Fruit fly (Drosophila melanogaster) whole organism, embryonic: Measurements from ENCODE around the gene CG32801.

Experiments used
- Atf6 ChIP-seq: fragments of 200-800 bp; sonication (Bioruptor generic); IDR thresholded peaks from 2 replicates; pipeline ENCODE4 v1.3.6; 2022; ENCODE audit warnings: missing biosample characterization, missing genetic modification characterization
- CG10267 ChIP-seq: fragments of 200-800 bp; sonication (Bioruptor generic); optimal IDR thresholded peaks from 2 replicates; lab custom pipeline; 2018; ENCODE audit warnings: missing biosample characterization, mild to moderate bottlenecking, missing genetic modification characterization, moderate library complexity
- CG11723 ChIP-seq: fragments of 200-800 bp; sonication (Bioruptor generic); optimal IDR thresholded peaks from 2 replicates; lab custom pipeline; 2017; ENCODE audit warnings: missing biosample characterization, mild to moderate bottlenecking, missing genetic modification characterization
- CG15073 ChIP-seq: fragments of 200-800 bp; sonication (Bioruptor generic); optimal IDR thresholded peaks from 2 replicates; lab custom pipeline; 2016; ENCODE audit warnings: missing biosample characterization, missing genetic modification characterization
- CG15601 ChIP-seq: fragments of 200-800 bp; sonication (Bioruptor generic); optimal IDR thresholded peaks from 3 replicates; lab custom pipeline; 2019; ENCODE audit warnings: missing biosample characterization, mild to moderate bottlenecking, missing genetic modification characterization, moderate library complexity
- CG17186 ChIP-seq: fragments of 200-800 bp; sonication (Bioruptor generic); optimal IDR thresholded peaks from 3 replicates; lab custom pipeline; 2017; ENCODE audit warnings: missing biosample characterization, missing genetic modification reagents, missing genetic modification characterization
- CG18599 ChIP-seq: fragments of 200-800 bp; sonication (Bioruptor generic); optimal IDR thresholded peaks from 3 replicates; lab custom pipeline; 2017; ENCODE audit warnings: missing biosample characterization, missing genetic modification characterization, mild to moderate bottlenecking, moderate library complexity, missing genetic modification reagents
- CG2116 ChIP-seq: fragments of 200-800 bp; sonication (Bioruptor generic); optimal IDR thresholded peaks from 3 replicates; lab custom pipeline; 2018; ENCODE audit warnings: missing biosample characterization, mild to moderate bottlenecking, missing genetic modification characterization
- CG30431 ChIP-seq: fragments of 200-800 bp; sonication (Bioruptor generic); optimal IDR thresholded peaks from 2 replicates; lab custom pipeline; 2017; ENCODE audit warnings: missing biosample characterization, missing genetic modification characterization
- CG32767 ChIP-seq: fragments of 200-800 bp; sonication (Bioruptor generic); IDR thresholded peaks from 2 replicates; pipeline ENCODE4 v1.3.6; 2022; ENCODE audit warnings: missing biosample characterization, missing genetic modification characterization
- CG34376 ChIP-seq: fragments of 200-800 bp; sonication (Bioruptor generic); optimal IDR thresholded peaks from 2 replicates; lab custom pipeline; 2018; ENCODE audit warnings: missing biosample characterization, mild to moderate bottlenecking, missing genetic modification characterization
- CG5953 ChIP-seq: fragments of 200-800 bp; sonication (Bioruptor generic); IDR thresholded peaks from 2 replicates; pipeline ENCODE4 v1.3.6; 2022; ENCODE audit warnings: missing biosample characterization, missing genetic modification characterization
- CG7963 ChIP-seq: fragments of 200-800 bp; sonication (Bioruptor generic); IDR thresholded peaks from 3 replicates; pipeline ENCODE4 v1.3.6; 2022; ENCODE audit warnings: missing biosample characterization, missing genetic modification characterization; ENCODE audit not compliant: partially characterized antibody
- CG8089 ChIP-seq: fragments of 200-800 bp; sonication (Bioruptor generic); optimal IDR thresholded peaks from 3 replicates; lab custom pipeline; 2016; ENCODE audit warnings: missing biosample characterization, missing genetic modification characterization
- Camta ChIP-seq: fragments of 200-800 bp; sonication (Bioruptor generic); optimal IDR thresholded peaks from 2 replicates; lab custom pipeline; 2016; ENCODE audit warnings: missing biosample characterization, missing genetic modification characterization
- CkIIα-i1 ChIP-seq: fragments of 200-800 bp; sonication (Bioruptor generic); IDR thresholded peaks from 2 replicates; pipeline ENCODE4 v1.3.6; 2022; ENCODE audit warnings: missing biosample characterization, missing genetic modification characterization
- D19A ChIP-seq: fragments of 200-800 bp; optimal IDR thresholded peaks from 3 replicates; lab custom pipeline; 2019; ENCODE audit warnings: missing biosample characterization, mild to moderate bottlenecking, missing genetic modification characterization, moderate library complexity
- Dek ChIP-seq: fragments of 200-800 bp; sonication (Bioruptor generic); optimal IDR thresholded peaks from 3 replicates; lab custom pipeline; 2019; ENCODE audit warnings: missing biosample characterization, mild to moderate bottlenecking, missing genetic modification characterization, moderate library complexity
- Dip2 ChIP-seq: fragments of 200-800 bp; sonication (Bioruptor generic); IDR thresholded peaks from 2 replicates; pipeline ENCODE4 v1.3.6; 2022; ENCODE audit warnings: missing biosample characterization, missing genetic modification characterization
- Doc3 ChIP-seq: fragments of 200-800 bp; sonication (Bioruptor generic); IDR thresholded peaks from 3 replicates; pipeline ENCODE4 v1.3.6; 2022; ENCODE audit warnings: missing biosample characterization, missing genetic modification characterization; ENCODE audit not compliant: partially characterized antibody
- Fer2 ChIP-seq: fragments of 200-800 bp; sonication (Bioruptor generic); optimal IDR thresholded peaks from 2 replicates; lab custom pipeline; 2018; ENCODE audit warnings: missing biosample characterization, mild to moderate bottlenecking, missing genetic modification characterization, moderate library complexity
- GATAe ChIP-seq: fragments of 200-800 bp; sonication (Bioruptor generic); conservative IDR thresholded peaks from 2 replicates; pipeline ENCODE4 v1.3.6; 2022; ENCODE audit warnings: missing biosample characterization, missing genetic modification characterization
- Gsc ChIP-seq: fragments of 200-800 bp; sonication (Bioruptor generic); IDR thresholded peaks from 2 replicates; pipeline ENCODE4 v1.3.6; 2022; ENCODE audit warnings: missing biosample characterization, missing genetic modification characterization
- HLH4C ChIP-seq: fragments of 200-800 bp; sonication (Bioruptor generic); IDR thresholded peaks from 3 replicates; pipeline ENCODE4 v1.3.6; 2022; ENCODE audit warnings: missing biosample characterization, missing genetic modification characterization; ENCODE audit not compliant: partially characterized antibody
- NC2β ChIP-seq: fragments of 200-800 bp; sonication (Bioruptor generic); optimal IDR thresholded peaks from 2 replicates; lab custom pipeline; 2016; ENCODE audit warnings: missing biosample characterization, missing genetic modification characterization
- Oaz ChIP-seq: fragments of 200-800 bp; sonication (Bioruptor generic); IDR thresholded peaks from 2 replicates; pipeline ENCODE4 v1.3.6; 2022; ENCODE audit warnings: missing biosample characterization, missing genetic modification characterization
- Rfx ChIP-seq: fragments of 200-800 bp; sonication (Bioruptor generic); IDR thresholded peaks from 2 replicates; pipeline ENCODE4 v1.3.6; 2022; ENCODE audit warnings: missing biosample characterization, missing genetic modification characterization
- Sry-δ ChIP-seq: fragments of 200-800 bp; sonication (Bioruptor generic); optimal IDR thresholded peaks from 2 replicates; lab custom pipeline; 2016; ENCODE audit warnings: missing biosample characterization, missing genetic modification characterization
- Usf ChIP-seq: fragments of 200-800 bp; sonication (Bioruptor generic); optimal IDR thresholded peaks from 2 replicates; lab custom pipeline; 2017; ENCODE audit warnings: missing genotype, missing biosample characterization, missing genetic modification characterization
- cad ChIP-seq: fragments of >200 bp; optimal IDR thresholded peaks from 2 replicates; lab custom pipeline; 2017; ENCODE audit warnings: missing biosample characterization, missing genetic modification characterization
- chif ChIP-seq, 2 experiments: fragments of 200-800 bp; sonication (Bioruptor generic); optimal IDR thresholded peaks; 3 replicates each; lab custom pipeline; 2016; ENCODE audit warnings: missing biosample characterization in 2 of 2, missing genetic modification characterization in 2 of 2
- chinmo ChIP-seq: fragments of 200-800 bp; sonication (Bioruptor generic); IDR thresholded peaks from 4 replicates; pipeline ENCODE4 v1.3.6; 2022; ENCODE audit warnings: missing biosample characterization, missing genetic modification characterization; ENCODE audit not compliant: partially characterized antibody
- dimm ChIP-seq: fragments of 200-800 bp; sonication (Bioruptor generic); IDR thresholded peaks from 2 replicates; pipeline ENCODE4 v1.3.6; 2022; ENCODE audit warnings: missing biosample characterization, missing genetic modification characterization
- disco-r ChIP-seq: fragments of 200-800 bp; sonication (Bioruptor generic); optimal IDR thresholded peaks from 2 replicates; lab custom pipeline; 2016; ENCODE audit warnings: missing biosample characterization, missing genetic modification characterization
- emc ChIP-seq: fragments of 200-800 bp; sonication (Bioruptor generic); optimal IDR thresholded peaks from 2 replicates; lab custom pipeline; 2016; ENCODE audit warnings: missing biosample characterization, missing genetic modification characterization
- fu2 ChIP-seq: fragments of 200-800 bp; sonication (Bioruptor generic); optimal IDR thresholded peaks from 2 replicates; lab custom pipeline; 2016; ENCODE audit warnings: missing biosample characterization, missing genetic modification characterization
- gcm ChIP-seq: fragments of 200-800 bp; sonication (Bioruptor generic); optimal IDR thresholded peaks from 2 replicates; lab custom pipeline; 2019; ENCODE audit warnings: missing biosample characterization, mild to moderate bottlenecking, missing genetic modification characterization, moderate library complexity
- gsb-n ChIP-seq: fragments of 200-800 bp; sonication (Bioruptor generic); optimal IDR thresholded peaks from 3 replicates; lab custom pipeline; 2018; ENCODE audit warnings: missing biosample characterization, mild to moderate bottlenecking, missing genetic modification characterization
- hb ChIP-seq: fragments of 200-800 bp; sonication (Bioruptor generic); IDR thresholded peaks from 3 replicates; pipeline ENCODE4 v1.3.6; 2022; ENCODE audit warnings: missing biosample characterization, missing genetic modification characterization; ENCODE audit not compliant: partially characterized antibody
- lmd ChIP-seq: fragments of 200-800 bp; sonication (Bioruptor generic); IDR thresholded peaks from 2 replicates; pipeline ENCODE4 v1.3.6; 2022; ENCODE audit warnings: missing biosample characterization, missing genetic modification characterization
- luna ChIP-seq: fragments of 200-800 bp; sonication (Bioruptor generic); optimal IDR thresholded peaks from 2 replicates; lab custom pipeline; 2016; ENCODE audit warnings: missing biosample characterization, missing genetic modification characterization
- maf-S ChIP-seq: fragments of 200-800 bp; sonication (Bioruptor generic); optimal IDR thresholded peaks from 2 replicates; lab custom pipeline; 2016; ENCODE audit warnings: missing biosample characterization, missing genetic modification characterization
- odd ChIP-seq: fragments of 200-800 bp; sonication (Bioruptor generic); optimal IDR thresholded peaks from 2 replicates; lab custom pipeline; 2017; ENCODE audit warnings: missing biosample characterization, mild to moderate bottlenecking, missing genetic modification characterization
- otp ChIP-seq: fragments of 200-800 bp; sonication (Bioruptor generic); IDR thresholded peaks from 3 replicates; pipeline ENCODE4, ENCODE4 v1.3.6; 2022; ENCODE audit warnings: missing biosample characterization, missing genetic modification characterization
- salm ChIP-seq: fragments of 200-800 bp; sonication (Bioruptor generic); optimal IDR thresholded peaks from 2 replicates; lab custom pipeline; 2018; ENCODE audit warnings: missing biosample characterization, mild to moderate bottlenecking, missing genetic modification characterization
- seq ChIP-seq: fragments of 200-800 bp; sonication (Bioruptor generic); IDR thresholded peaks from 2 replicates; pipeline ENCODE4 v1.3.6; 2022; ENCODE audit warnings: missing biosample characterization, missing genetic modification characterization
- so ChIP-seq: fragments of 200-800 bp; sonication (Bioruptor generic); IDR thresholded peaks from 3 replicates; pipeline ENCODE4 v1.3.6; 2022; ENCODE audit warnings: missing biosample characterization, missing genetic modification characterization
- stc ChIP-seq: fragments of 200-800 bp; sonication (Bioruptor generic); IDR thresholded peaks from 2 replicates; pipeline ENCODE4 v1.3.6; 2022; ENCODE audit warnings: missing biosample characterization, missing genetic modification characterization
- tio ChIP-seq: fragments of 200-800 bp; sonication (Bioruptor generic); optimal IDR thresholded peaks from 2 replicates; lab custom pipeline; 2017; ENCODE audit warnings: missing biosample characterization, missing genetic modification characterization, inconsistent platforms
- vfl ChIP-seq: fragments of 200-800 bp; sonication (Bioruptor generic); optimal IDR thresholded peaks from 2 replicates; lab custom pipeline; 2016; ENCODE audit warnings: missing biosample characterization, missing genetic modification characterization
- z ChIP-seq: fragments of 200-800 bp; sonication (Bioruptor generic); IDR thresholded peaks from 3 replicates; pipeline ENCODE4 v1.3.6; 2022; ENCODE audit warnings: missing biosample characterization, missing genetic modification characterization

Gene CG32801

dm6 chrX:1940020-1940419, 37.0 kb upstream of the CG32801 start, which contains the start of the genes CG3857 and CG3587 (continued):
- TF ChIP-seq chinmo (GFP tag; lab: Robert Waterston, UW) (no peak), emc (GFP tag; lab: Kevin White, UChicago) (no peak), gcm (peak; percentile 27), luna (GFP tag; lab: Kevin White, UChicago) (no peak), Camta (GFP tag; lab: Kevin White, UChicago) (peak; percentile 77), CG34376 (GFP tag; lab: Kevin White, UChicago) (peak; percentile 39), CG18599 (GFP tag; lab: Kevin White, UChicago) (peak; percentile 73), CG32767 (GFP tag; lab: Robert Waterston, UW) (0 out of 2 replicates have a peak, but pooled peaks have one; percentile 37), disco-r (GFP tag; lab: Kevin White, UChicago) (peak; percentile 67), salm (no peak), NC2β (peak; percentile 58), odd (GFP tag; lab: Kevin White, UChicago) (no peak), so (no peak; the same call in 2 of the 3 replicates), stc (GFP tag; lab: Robert Waterston, UW) (0 out of 2 replicates have a peak, but pooled peaks have one; percentile 44), CG17186 (GFP tag; lab: Kevin White, UChicago) (peak; percentile 53), CG10267 (tag; lab: Kevin White, UChicago) (peak; percentile 96), Fer2 (tag; lab: Kevin White, UChicago) (peak; percentile 10), Dip2 (GFP tag; lab: Robert Waterston, UW) (no peak), Rfx (peak; percentile 78), GATAe (GFP tag; lab: Robert Waterston, UW) (no peak; the same call in 1 of the 2 replicates), CG2116 (GFP tag; lab: Kevin White, UChicago) (peak; percentile 63), CG30431 (GFP tag; lab: Kevin White, UChicago) (peak; percentile 36), Atf6 (GFP tag; lab: Robert Waterston, UW) (peak; percentile 66; the same call in 1 of the 2 replicates), chif (GFP tag; optimal IDR thresholded peaks at IDR 0.05; lab: Kevin White, UChicago) (peak; percentile 76 to 78), Oaz (GFP tag; lab: Robert Waterston, UW) (no peak), Doc3 (no peak), CG8089 (peak; percentile 76), cad (GFP tag; lab: Kevin White, UChicago) (no peak), CG11723 (GFP tag; lab: Kevin White, UChicago) (peak; percentile 50), Sry-δ (GFP tag; lab: Kevin White, UChicago) (peak; percentile 61), CG15073 (no peak), dimm (GFP tag; lab: Robert Waterston, UW) (no peak), maf-S (GFP tag; lab: Kevin White, UChicago) (peak; percentile 73), seq (GFP tag; lab: Robert Waterston, UW) (0 out of 2 replicates have a peak, but pooled peaks have one; percentile 21), Dek (tag; lab: Kevin White, UChicago) (peak; percentile 70), otp (no peak), CkIIα-i1 (GFP tag; lab: Robert Waterston, UW) (no peak), hb (GFP tag; lab: Robert Waterston, UW) (no peak), CG7963 (GFP tag; lab: Robert Waterston, UW) (no peak), lmd (peak; percentile 75), z (GFP tag; lab: Robert Waterston, UW) (0 out of 3 replicates have a peak, but pooled peaks have one; percentile 9), HLH4C (GFP tag; lab: Robert Waterston, UW) (no peak), CG5953 (0 out of 2 replicates have a peak, but pooled peaks have one; percentile 25), CG15601 (tag; lab: Kevin White, UChicago) (peak; percentile 53), vfl (GFP tag; lab: Kevin White, UChicago) (peak; percentile 79), tio (GFP tag; lab: Kevin White, UChicago) (peak; percentile 62), fu2 (peak; percentile 90), Gsc (GFP tag; lab: Robert Waterston, UW) (no peak), Usf (peak; percentile 66), gsb-n (tag; lab: Kevin White, UChicago) (peak; percentile 50), D19A (peak; percentile 55)
